Fruit fly (Drosophila melanogaster) whole organism, embryonic: ENCODE results near the gene cyr.

ENCODE experiments used
- Aef1 ChIP-seq: fragments of 200-800 bp; sonication (Bioruptor generic); IDR thresholded peaks from 3 replicates; pipeline ENCODE4 v1.3.6; 2022; ENCODE audit warnings: missing biosample characterization, missing genetic modification characterization
- B-H1 ChIP-seq: fragments of 200-800 bp; sonication (Bioruptor generic); IDR thresholded peaks from 3 replicates; pipeline ENCODE4 v1.3.6; 2022; ENCODE audit warnings: missing biosample characterization, missing genetic modification characterization
- Bdp1 ChIP-seq: fragments of 200-800 bp; sonication (Bioruptor generic); optimal IDR thresholded peaks from 3 replicates; lab custom pipeline; 2016; ENCODE audit warnings: missing biosample characterization, missing genetic modification characterization
- Bgb ChIP-seq: fragments of 200-800 bp; sonication (Bioruptor generic); IDR thresholded peaks from 2 replicates; pipeline ENCODE4 v1.3.6; 2022; ENCODE audit warnings: missing biosample characterization, missing genetic modification characterization; ENCODE audit not compliant: partially characterized antibody
- Bteb2 ChIP-seq: fragments of 200-800 bp; sonication (Bioruptor generic); optimal IDR thresholded peaks from 2 replicates; lab custom pipeline; 2016; ENCODE audit warnings: missing biosample characterization, missing genetic modification characterization
- CG11398 ChIP-seq: fragments of 200-800 bp; sonication (Bioruptor generic); optimal IDR thresholded peaks from 2 replicates; lab custom pipeline; 2016; ENCODE audit warnings: missing biosample characterization, missing genetic modification characterization
- CG1233 ChIP-seq: fragments of 200-800 bp; sonication (Bioruptor generic); optimal IDR thresholded peaks from 4 replicates; lab custom pipeline; 2018; ENCODE audit warnings: missing biosample characterization, mild to moderate bottlenecking, missing genetic modification characterization
- CG13123 ChIP-seq: fragments of 200-800 bp; sonication (Bioruptor generic); optimal IDR thresholded peaks from 2 replicates; lab custom pipeline; 2016; ENCODE audit warnings: missing biosample characterization, missing genetic modification characterization
- CG14710 ChIP-seq: fragments of 200-800 bp; sonication (Bioruptor generic); optimal IDR thresholded peaks from 3 replicates; lab custom pipeline; 2019; ENCODE audit warnings: missing biosample characterization, mild to moderate bottlenecking, missing genetic modification characterization, moderate library complexity
- CG15514 ChIP-seq: fragments of 200-800 bp; sonication (Bioruptor generic); optimal IDR thresholded peaks from 3 replicates; lab custom pipeline; 2017; ENCODE audit warnings: missing biosample characterization, missing genetic modification characterization, mild to moderate bottlenecking, moderate library complexity, missing genetic modification reagents
- CG17359 ChIP-seq: fragments of 200-800 bp; sonication (Bioruptor generic); optimal IDR thresholded peaks from 3 replicates; lab custom pipeline; 2018; ENCODE audit warnings: missing biosample characterization, mild to moderate bottlenecking, missing genetic modification characterization, moderate library complexity
- CG17912 ChIP-seq: fragments of 200-800 bp; sonication (Bioruptor generic); optimal IDR thresholded peaks from 2 replicates; lab custom pipeline; 2018; ENCODE audit warnings: missing biosample characterization, mild to moderate bottlenecking, missing genetic modification characterization
- CG1832 ChIP-seq: fragments of 200-800 bp; sonication (Bioruptor generic); optimal IDR thresholded peaks from 2 replicates; lab custom pipeline; 2017; ENCODE audit warnings: missing biosample characterization, mild to moderate bottlenecking, missing genetic modification characterization, inconsistent platforms
- CG2712 ChIP-seq: fragments of 200-800 bp; optimal IDR thresholded peaks from 3 replicates; lab custom pipeline; 2019; ENCODE audit warnings: missing biosample characterization, mild to moderate bottlenecking, missing genetic modification characterization, moderate library complexity
- CG30020 ChIP-seq: fragments of 200-800 bp; optimal IDR thresholded peaks from 2 replicates; lab custom pipeline; 2019; ENCODE audit warnings: missing biosample characterization, mild to moderate bottlenecking, missing genetic modification characterization, moderate library complexity
- CG4360 ChIP-seq: fragments of 200-800 bp; sonication (Bioruptor generic); IDR thresholded peaks from 2 replicates; pipeline ENCODE4 v1.3.6; 2022; ENCODE audit warnings: missing biosample characterization, missing genetic modification characterization
- CG4617 ChIP-seq: fragments of 200-800 bp; sonication (Bioruptor generic); optimal IDR thresholded peaks from 3 replicates; lab custom pipeline; 2016; ENCODE audit warnings: missing biosample characterization, missing genetic modification characterization, borderline replicate concordance
- CG6854 ChIP-seq: fragments of 200-800 bp; sonication (Bioruptor generic); optimal IDR thresholded peaks from 3 replicates; lab custom pipeline; 2017; ENCODE audit warnings: missing biosample characterization, mild to moderate bottlenecking, missing genetic modification characterization
- CG9609 ChIP-seq: fragments of 200-800 bp; sonication (Bioruptor generic); optimal IDR thresholded peaks from 3 replicates; lab custom pipeline; 2016; ENCODE audit warnings: missing biosample characterization, missing genetic modification characterization
- Dip3 ChIP-seq: fragments of 200-800 bp; sonication (Bioruptor generic); optimal IDR thresholded peaks from 3 replicates; lab custom pipeline; 2016; ENCODE audit warnings: missing biosample characterization, missing genetic modification characterization
- Dref ChIP-seq: fragments of 200-800 bp; sonication (Bioruptor generic); IDR thresholded peaks from 2 replicates; pipeline ENCODE4 v1.3.6; 2022; ENCODE audit warnings: missing biosample characterization, missing genetic modification characterization
- Gsc ChIP-seq: fragments of 200-800 bp; sonication (Bioruptor generic); IDR thresholded peaks from 2 replicates; pipeline ENCODE4 v1.3.6; 2022; ENCODE audit warnings: missing biosample characterization, missing genetic modification characterization
- Gug ChIP-seq: fragments of 200-800 bp; sonication (Bioruptor generic); IDR thresholded peaks from 4 replicates; pipeline ENCODE4 v1.3.6; 2022; ENCODE audit warnings: missing biosample characterization, missing genetic modification characterization
- Jarid2 ChIP-seq: fragments of 200-800 bp; sonication (Bioruptor generic); optimal IDR thresholded peaks from 3 replicates; lab custom pipeline; 2017; ENCODE audit warnings: mild to moderate bottlenecking, missing biosample characterization, missing genetic modification reagents, missing genetic modification characterization
- MESR4 ChIP-seq: fragments of 200-800 bp; sonication (Bioruptor generic); optimal IDR thresholded peaks from 2 replicates; lab custom pipeline; 2018; ENCODE audit warnings: missing biosample characterization, mild to moderate bottlenecking, missing genetic modification characterization, moderate library complexity
- Side ChIP-seq: fragments of 200-800 bp; sonication (Bioruptor generic); optimal IDR thresholded peaks from 2 replicates; lab custom pipeline; 2016; ENCODE audit warnings: missing biosample characterization, missing genetic modification characterization
- Sin3A ChIP-seq: fragments of >200 bp; optimal IDR thresholded peaks from 2 replicates; lab custom pipeline; 2018
- Sry-δ ChIP-seq: fragments of 200-800 bp; sonication (Bioruptor generic); optimal IDR thresholded peaks from 2 replicates; lab custom pipeline; 2016; ENCODE audit warnings: missing biosample characterization, missing genetic modification characterization
- TFAM ChIP-seq: fragments of 200-800 bp; sonication (Bioruptor generic); optimal IDR thresholded peaks from 2 replicates; lab custom pipeline; 2017; ENCODE audit warnings: missing biosample characterization, missing genetic modification characterization, inconsistent platforms
- bigmax ChIP-seq: fragments of 200-800 bp; sonication (Bioruptor generic); optimal IDR thresholded peaks from 2 replicates; lab custom pipeline; 2018; ENCODE audit warnings: missing biosample characterization, mild to moderate bottlenecking, missing genetic modification characterization
- chn ChIP-seq: fragments of 200-800 bp; sonication (Bioruptor generic); optimal IDR thresholded peaks from 2 replicates; lab custom pipeline; 2016; ENCODE audit warnings: missing biosample characterization, missing genetic modification characterization
- ci ChIP-seq: fragments of 200-800 bp; sonication (Bioruptor generic); IDR thresholded peaks from 3 replicates; pipeline ENCODE4 v1.3.6; 2022; ENCODE audit warnings: missing biosample characterization, missing genetic modification characterization
- corto ChIP-seq: fragments of 200-800 bp; sonication (Bioruptor generic); optimal IDR thresholded peaks from 2 replicates; lab custom pipeline; 2016; ENCODE audit warnings: missing biosample characterization, mild to moderate bottlenecking, missing genetic modification characterization, moderate library complexity
- crp ChIP-seq, 2 experiments: fragments of 200-800 bp; sonication (Bioruptor generic); optimal IDR thresholded peaks; 2 replicates in 1 of 2; 3 replicates in 1 of 2; lab custom pipeline; 2017; ENCODE audit warnings: missing biosample characterization in 2 of 2, missing genetic modification characterization in 2 of 2, mild to moderate bottlenecking in 1 of 2, moderate library complexity in 1 of 2
- ewg ChIP-seq: fragments of 200-800 bp; sonication (Bioruptor generic); optimal IDR thresholded peaks from 3 replicates; lab custom pipeline; 2017; ENCODE audit warnings: mild to moderate bottlenecking, missing biosample characterization, missing genetic modification reagents, missing genetic modification characterization
- fru ChIP-seq: fragments of >200 bp; optimal IDR thresholded peaks from 2 replicates; lab custom pipeline; 2017
- inv ChIP-seq: fragments of 200-800 bp; sonication (Bioruptor generic); IDR thresholded peaks from 2 replicates; pipeline ENCODE4 v1.3.6; 2022; ENCODE audit warnings: missing biosample characterization, missing genetic modification characterization; ENCODE audit not compliant: partially characterized antibody
- kah ChIP-seq: fragments of 200-800 bp; sonication (Bioruptor generic); optimal IDR thresholded peaks from 2 replicates; lab custom pipeline; 2018; ENCODE audit warnings: missing biosample characterization, mild to moderate bottlenecking, missing genetic modification characterization
- lola ChIP-seq, 3 experiments: fragments of >200 bp in 2 of 3; fragments of 200-800 bp in 1 of 3; sonication (Bioruptor generic) in 1 of 3; optimal IDR thresholded peaks; 2 replicates each; lab custom pipeline; 2017 to 2019; ENCODE audit warnings: missing biosample characterization in 3 of 3, missing genetic modification characterization in 3 of 3, mild to moderate bottlenecking in 1 of 3, moderate library complexity in 1 of 3
- mld ChIP-seq: fragments of 200-800 bp; sonication (Bioruptor generic); IDR thresholded peaks from 3 replicates; pipeline ENCODE4 v1.3.6; 2022; ENCODE audit warnings: missing biosample characterization, missing genetic modification characterization; ENCODE audit not compliant: partially characterized antibody
- odd ChIP-seq: fragments of 200-800 bp; sonication (Bioruptor generic); optimal IDR thresholded peaks from 2 replicates; lab custom pipeline; 2017; ENCODE audit warnings: missing biosample characterization, mild to moderate bottlenecking, missing genetic modification characterization
- otp ChIP-seq: fragments of 200-800 bp; sonication (Bioruptor generic); IDR thresholded peaks from 3 replicates; pipeline ENCODE4, ENCODE4 v1.3.6; 2022; ENCODE audit warnings: missing biosample characterization, missing genetic modification characterization
- pho ChIP-seq: fragments of 200-800 bp; sonication (Bioruptor generic); optimal IDR thresholded peaks from 2 replicates; lab custom pipeline; 2016; ENCODE audit warnings: missing biosample characterization, missing genetic modification characterization
- phol ChIP-seq: fragments of 200-800 bp; sonication (Bioruptor generic); optimal IDR thresholded peaks from 3 replicates; lab custom pipeline; 2018; ENCODE audit warnings: missing biosample characterization, mild to moderate bottlenecking, missing genetic modification characterization, moderate library complexity
- sna ChIP-seq: fragments of 200-800 bp; sonication (Bioruptor generic); IDR thresholded peaks from 2 replicates; pipeline ENCODE4 v1.3.6; 2022; ENCODE audit warnings: missing biosample characterization, missing genetic modification characterization; ENCODE audit not compliant: partially characterized antibody
- ssp ChIP-seq: fragments of 200-800 bp; sonication (Bioruptor generic); IDR thresholded peaks from 2 replicates; pipeline ENCODE4 v1.3.6; 2022; ENCODE audit warnings: missing biosample characterization, missing genetic modification characterization
- trem ChIP-seq: fragments of 200-800 bp; optimal IDR thresholded peaks from 3 replicates; lab custom pipeline; 2019; ENCODE audit warnings: missing biosample characterization, mild to moderate bottlenecking, missing genetic modification characterization, moderate library complexity
- usp ChIP-seq: fragments of >200 bp; optimal IDR thresholded peaks from 2 replicates; lab custom pipeline; 2017; ENCODE audit warnings: missing biosample characterization, missing genetic modification characterization
- zen2 ChIP-seq: fragments of 200-800 bp; sonication (Bioruptor generic); IDR thresholded peaks from 3 replicates; pipeline ENCODE4 v1.3.6; 2022; ENCODE audit warnings: missing biosample characterization, missing genetic modification characterization; ENCODE audit not compliant: partially characterized antibody

cyr gene

dm6 chrX:8129204-8129997, 6.1 kb downstream of the cyr start, which contains the start of gene CG2116 (continued):
- TF ChIP-seq inv: peak; percentile 59; the same call in 1 of the 2 replicates
- no peak for TF ChIP-seq Side (GFP tag; lab: Kevin White, UChicago)
- no peak for TF ChIP-seq corto (GFP tag; lab: Kevin White, UChicago)
- TF ChIP-seq crp (GFP tag; optimal IDR thresholded peaks at IDR 0.05; lab: Kevin White, UChicago): peak in 1 of 2 experiments; percentile 25
- no peak for TF ChIP-seq CG1233 (GFP tag; lab: Kevin White, UChicago)
- TF ChIP-seq CG14710 (tag; lab: Kevin White, UChicago): peak; percentile 61
- no peak for TF ChIP-seq B-H1 (GFP tag; lab: Robert Waterston, UW)
- no peak for TF ChIP-seq CG11398 (GFP tag; lab: Kevin White, UChicago)
- TF ChIP-seq Sin3A (lab: Kevin White, UChicago): peak; percentile 56
- TF ChIP-seq CG17359 (tag; lab: Kevin White, UChicago): no peak
- TF ChIP-seq Bdp1 (GFP tag; lab: Kevin White, UChicago): no peak
- no peak for TF ChIP-seq Bteb2 (GFP tag; lab: Kevin White, UChicago)
- TF ChIP-seq CG2712 (tag; lab: Kevin White, UChicago): no peak
- TF ChIP-seq zen2 (GFP tag; lab: Robert Waterston, UW): peak; percentile 52; the same call in 1 of the 3 replicates
- peak; percentile 81 for TF ChIP-seq Bgb
- no peak for TF ChIP-seq kah (GFP tag; lab: Kevin White, UChicago)
- 0 out of 3 replicates have a peak, but pooled peaks have one; percentile 25 for TF ChIP-seq ci (GFP tag; lab: Robert Waterston, UW)
- no peak for TF ChIP-seq Gsc (GFP tag; lab: Robert Waterston, UW)
- no peak for TF ChIP-seq CG6854 (GFP tag; lab: Kevin White, UChicago)
- TF ChIP-seq mld (GFP tag; lab: Robert Waterston, UW): no peak; the same call in 2 of the 3 replicates
- TF ChIP-seq CG1832: no peak
- TF ChIP-seq MESR4 (GFP tag; lab: Kevin White, UChicago): peak; percentile 84
- peak; percentile 30 for TF ChIP-seq phol (tag; lab: Kevin White, UChicago)
- TF ChIP-seq chn (GFP tag; lab: Kevin White, UChicago): no peak
- TF ChIP-seq CG4360 (GFP tag; lab: Robert Waterston, UW): peak; percentile 54
- TF ChIP-seq Aef1 (GFP tag; lab: Robert Waterston, UW): no peak
- TF ChIP-seq ssp: peak; percentile 57; the same call in 1 of the 2 replicates
- no peak for TF ChIP-seq Dip3 (GFP tag; lab: Kevin White, UChicago)
- TF ChIP-seq bigmax (GFP tag; lab: Kevin White, UChicago): no peak
- TF ChIP-seq Dref (GFP tag; lab: Robert Waterston, UW): peak; percentile 59
- no peak for TF ChIP-seq otp (GFP tag; lab: Robert Waterston, UW)
- TF ChIP-seq CG30020 (tag; lab: Kevin White, UChicago): peak; percentile 45
- peak; percentile 73 for TF ChIP-seq Sry-δ (GFP tag; lab: Kevin White, UChicago)
- TF ChIP-seq CG13123 (GFP tag; lab: Kevin White, UChicago): no peak
- TF ChIP-seq usp (GFP tag; lab: Kevin White, UChicago): no peak
- no peak for TF ChIP-seq CG9609 (GFP tag; lab: Kevin White, UChicago)
- no peak for TF ChIP-seq fru
- TF ChIP-seq ewg (GFP tag; lab: Kevin White, UChicago): peak; percentile 76
- peak; percentile 48 for TF ChIP-seq CG4617 (GFP tag; lab: Kevin White, UChicago)
- TF ChIP-seq TFAM: no peak
- no peak for TF ChIP-seq Gug (GFP tag; lab: Robert Waterston, UW)
- TF ChIP-seq pho (GFP tag; lab: Kevin White, UChicago): no peak
- peak; percentile 59 for TF ChIP-seq CG15514
- TF ChIP-seq odd (GFP tag; lab: Kevin White, UChicago): no peak
- 0 out of 2 replicates have a peak, but pooled peaks have one; percentile 30 for TF ChIP-seq sna (GFP tag; lab: Robert Waterston, UW)
- no peak for TF ChIP-seq CG17912 (GFP tag; lab: Kevin White, UChicago)
- TF ChIP-seq lola (GFP tag; optimal IDR thresholded peaks at IDR 0.05; lab: Kevin White, UChicago): peak in 1 of 3 experiments; percentile 6
- TF ChIP-seq trem (tag; lab: Kevin White, UChicago): peak; percentile 36
- TF ChIP-seq Jarid2 (GFP tag; lab: Kevin White, UChicago): no peak
